Fruit fly (Drosophila melanogaster): ENCODE results near the gene Lgr1.

Gene Lgr1

dm6 chr3R:17701131-17701593, 24.4 kb upstream of the Lgr1 start (continued):
- TF ChIP-seq CG34406 (GFP tag; optimal IDR thresholded peaks at IDR 0.05), result peak; percentile 11
- peak; percentile 76 for TF ChIP-seq Eip78C (GFP tag)
- TF ChIP-seq CG6163 (GFP tag; IDR thresholded peaks at IDR 0.05), result peak; percentile 53

dm6 chr3R:17701971-17702845, 23.4 kb upstream of the Lgr1 start:
- peak; percentile 53; the same call in 1 of the 3 replicates for TF ChIP-seq eg (GFP tag; IDR thresholded peaks at IDR 0.05)
- TF ChIP-seq CG8119 (GFP tag; IDR thresholded peaks at IDR 0.05), result peak; percentile 74
- peak; percentile 63 for TF ChIP-seq Hr39 (GFP tag; optimal IDR thresholded peaks at IDR 0.05)
- TF ChIP-seq CG4318 (GFP tag; optimal IDR thresholded peaks at IDR 0.05), result peak; percentile 34
- no peak for TF ChIP-seq Hr38 (GFP tag; optimal IDR thresholded peaks at IDR 0.05)
- peak; percentile 81 for TF ChIP-seq CG32006 (GFP tag; optimal IDR thresholded peaks at IDR 0.05)
- TF ChIP-seq Met (GFP tag; optimal IDR thresholded peaks at IDR 0.05), result peak; percentile 77
- peak; percentile 65 for TF ChIP-seq CG6808 (GFP tag; optimal IDR thresholded peaks at IDR 0.05)
- peak; percentile 84 for TF ChIP-seq CG10631 (GFP tag; optimal IDR thresholded peaks at IDR 0.05)
- TF ChIP-seq CG6163 (GFP tag; IDR thresholded peaks at IDR 0.05), result no peak
- TF ChIP-seq Ets96B (tag; optimal IDR thresholded peaks at IDR 0.05), result peak; percentile 83
- peak; percentile 87 for TF ChIP-seq acj6 (GFP tag; optimal IDR thresholded peaks at IDR 0.05)
- peak; percentile 15 for TF ChIP-seq vri (GFP tag; optimal IDR thresholded peaks at IDR 0.05)
- TF ChIP-seq CG11902 (GFP tag; optimal IDR thresholded peaks at IDR 0.05), result peak; percentile 24
- TF ChIP-seq CG31627 (GFP tag; optimal IDR thresholded peaks at IDR 0.05), result peak; percentile 75
- peak; percentile 73 for TF ChIP-seq Smox (GFP tag; optimal IDR thresholded peaks at IDR 0.05)
- peak; percentile 3 for TF ChIP-seq CG6276 (GFP tag; optimal IDR thresholded peaks at IDR 0.05)
- no peak for TF ChIP-seq fd85E (GFP tag; optimal IDR thresholded peaks at IDR 0.05)
- peak; percentile 66 for TF ChIP-seq CG6854 (GFP tag; optimal IDR thresholded peaks at IDR 0.05)
- TF ChIP-seq CG10669 (GFP tag; optimal IDR thresholded peaks at IDR 0.05), result peak; percentile 81
- TF ChIP-seq CG7368 (GFP tag; optimal IDR thresholded peaks at IDR 0.05), result peak; percentile 53
- peak; percentile 84 for TF ChIP-seq Sox14 (GFP tag; optimal IDR thresholded peaks at IDR 0.05)
- peak; percentile 59 for TF ChIP-seq net (GFP tag; optimal IDR thresholded peaks at IDR 0.05)
- peak; percentile 84 for TF ChIP-seq Eip75B (GFP tag; optimal IDR thresholded peaks at IDR 0.05)
- TF ChIP-seq dsx (GFP tag; optimal IDR thresholded peaks at IDR 0.05; ENCODE audit: poor library complexity, severe bottlenecking), result peak; percentile 63
- peak; percentile 54 to 84 for TF ChIP-seq ss (GFP tag; optimal IDR thresholded peaks at IDR 0.05)
- peak; percentile 90 for TF ChIP-seq CG3032 (tag; optimal IDR thresholded peaks at IDR 0.05)
- TF ChIP-seq CG9139 (GFP tag; optimal IDR thresholded peaks at IDR 0.05), result peak; percentile 39
- peak; percentile 75 for TF ChIP-seq CG8632 (GFP tag; optimal IDR thresholded peaks at IDR 0.05)
- peak; percentile 52 for TF ChIP-seq Ets21C (GFP tag; optimal IDR thresholded peaks at IDR 0.05)
- no peak for TF ChIP-seq Lpt (GFP tag; optimal IDR thresholded peaks at IDR 0.05)
- peak; percentile 62 for TF ChIP-seq Hr4 (GFP tag; optimal IDR thresholded peaks at IDR 0.05)
- peak; percentile 66 for TF ChIP-seq CG8319 (GFP tag; optimal IDR thresholded peaks at IDR 0.05)
- TF ChIP-seq lz (GFP tag; optimal IDR thresholded peaks at IDR 0.05), result peak; percentile 75
- peak; percentile 52 for TF ChIP-seq CG11762 (GFP tag; optimal IDR thresholded peaks at IDR 0.05; ENCODE audit: insufficient read depth)
- TF ChIP-seq cyc (GFP tag; optimal IDR thresholded peaks at IDR 0.05), result peak; percentile 58
- peak; percentile 77 for TF ChIP-seq CG34406 (GFP tag; optimal IDR thresholded peaks at IDR 0.05)
- TF ChIP-seq Eip93F (GFP tag; optimal IDR thresholded peaks at IDR 0.05), result no peak
- peak; percentile 86 for TF ChIP-seq pdm3 (GFP tag; optimal IDR thresholded peaks at IDR 0.05)
- peak; percentile 47; the same call in 1 of the 2 replicates for TF ChIP-seq CG15336 (GFP tag; IDR thresholded peaks at IDR 0.05)
- TF ChIP-seq Blimp-1 (GFP tag; optimal IDR thresholded peaks at IDR 0.05), result peak; percentile 5
- TF ChIP-seq CG6792 (GFP tag; optimal IDR thresholded peaks at IDR 0.05), result peak; percentile 69
- TF ChIP-seq Sox102F (GFP tag; optimal IDR thresholded peaks at IDR 0.05), result peak; percentile 70
- TF ChIP-seq svp (GFP tag), result peak; percentile 90
- peak; percentile 74 for TF ChIP-seq achi (GFP tag; optimal IDR thresholded peaks at IDR 0.05)
- peak; percentile 35; the same call in 1 of the 2 replicates for TF ChIP-seq CG11294 (GFP tag; IDR thresholded peaks at IDR 0.05)
- TF ChIP-seq Sox15 (GFP tag; optimal IDR thresholded peaks at IDR 0.05), result peak; percentile 73
